Fruit fly (Drosophila melanogaster): ENCODE results near the gene CG9106.

- no peak for TF ChIP-seq psq (optimal IDR thresholded peaks at IDR 0.05)
- TF ChIP-seq Sin3A (optimal IDR thresholded peaks at IDR 0.05), result no peak
- TF ChIP-seq ttk (optimal IDR thresholded peaks at IDR 0.05), result peak; percentile 83
These were observed 27.9 kb upstream of the CG9106 start for dm6 chrX:15299927-15300740.

All from Kc167 (cell line).